Worm (Caenorhabditis elegans) whole organism, L4 larva: ENCODE data around the gene dhs-20.

Experiments
- F37D6.2 ChIP-seq: sonication (generic microtip); optimal IDR thresholded peaks from 2 replicates; lab custom pipeline; 2016; ENCODE audit warnings: mild to moderate bottlenecking, missing genetic modification characterization, missing compliant biosample characterization
- Y105C5A.15 ChIP-seq: fragments of 200-800 bp; sonication (Bioruptor generic); IDR thresholded peaks from 2 replicates; pipeline ENCODE4 v1.3.6; 2022; ENCODE audit warnings: missing genetic modification characterization, missing compliant biosample characterization
- Y75B8A.6 ChIP-seq: fragments of 200-800 bp; sonication (Bioruptor generic); IDR thresholded peaks from 2 replicates; pipeline ENCODE4 v1.3.6; 2022; ENCODE audit warnings: missing genetic modification reagents, missing genetic modification characterization, missing compliant biosample characterization
- ZK337.2 ChIP-seq: fragments of 200-800 bp; sonication (Bioruptor generic); IDR thresholded peaks from 2 replicates; pipeline ENCODE4 v1.3.6; 2022; ENCODE audit warnings: missing genetic modification reagents, missing genetic modification characterization, missing compliant biosample characterization
- aha-1 ChIP-seq: fragments of 150-350 bp; peaks from one replicate; lab custom pipeline; 2014; ENCODE audit warnings: missing biosample characterization, missing genetic modification characterization
- aly-2 ChIP-seq: sonication (generic microtip); optimal IDR thresholded peaks from 2 replicates; lab custom pipeline; 2018; ENCODE audit warnings: missing biosample characterization, missing genetic modification characterization
- ama-1 ChIP-seq: fragments of 150-350 bp; optimal IDR thresholded peaks from 2 replicates; lab custom pipeline; 2014; ENCODE audit warnings: inconsistent platforms, mixed read lengths
- arid-1 ChIP-seq: fragments of 200-800 bp; sonication (Bioruptor generic); conservative IDR thresholded peaks from 2 replicates; pipeline ENCODE4 v1.3.6; 2022; ENCODE audit warnings: missing genetic modification reagents, missing genetic modification characterization, missing compliant biosample characterization
- ceh-20 ChIP-seq: fragments of 200-800 bp; sonication (Bioruptor generic); IDR thresholded peaks from 2 replicates; pipeline ENCODE4 v1.3.6; 2022; ENCODE audit warnings: missing genetic modification reagents, missing genetic modification characterization, missing compliant biosample characterization
- ceh-44 ChIP-seq: fragments of 200-800 bp; sonication (Bioruptor generic); IDR thresholded peaks from 2 replicates; pipeline ENCODE4 v1.3.6; 2022; ENCODE audit warnings: missing genetic modification reagents, missing genetic modification characterization, missing compliant biosample characterization
- ceh-62 ChIP-seq: sonication (generic microtip); optimal IDR thresholded peaks from 2 replicates; lab custom pipeline; 2017; ENCODE audit warnings: missing biosample characterization, missing genetic modification characterization
- ces-1 ChIP-seq: fragments of 150-350 bp; sonication (generic microtip); optimal IDR thresholded peaks from 4 replicates; lab custom pipeline; 2014; ENCODE audit warnings: missing biosample characterization, missing genetic modification reagents, missing genetic modification characterization
- ctbp-1 ChIP-seq: fragments of 200-800 bp; sonication (Bioruptor generic); IDR thresholded peaks from 2 replicates; pipeline ENCODE4 v1.3.6; 2022; ENCODE audit warnings: missing genetic modification reagents, missing genetic modification characterization, missing compliant biosample characterization
- daf-19 ChIP-seq: fragments of 200-800 bp; sonication (Bioruptor generic); conservative IDR thresholded peaks from 2 replicates; pipeline ENCODE4 v1.3.6; 2022; ENCODE audit warnings: missing genetic modification characterization, missing compliant biosample characterization
- egl-43 ChIP-seq: fragments of 200-800 bp; sonication (Bioruptor generic); IDR thresholded peaks from 2 replicates; pipeline ENCODE4 v1.3.6; 2022; ENCODE audit warnings: missing genetic modification reagents, missing genetic modification characterization, missing compliant biosample characterization
- fkh-10 ChIP-seq: fragments of 150-350 bp; optimal IDR thresholded peaks from 2 replicates; lab custom pipeline; 2014; ENCODE audit warnings: missing biosample characterization, missing genetic modification reagents, missing genetic modification characterization
- hif-1 ChIP-seq, 2 experiments: sonication (generic microtip); optimal IDR thresholded peaks; 2 replicates each; lab custom pipeline; 2016 to 2017; ENCODE audit warnings: missing compliant biosample characterization in 2 of 2, missing genetic modification characterization in 2 of 2, missing genetic modification reagents in 2 of 2, missing genotype in 2 of 2, mild to moderate bottlenecking in 1 of 2
- hlh-11 ChIP-seq: fragments of 200-800 bp; sonication (Bioruptor generic); optimal IDR thresholded peaks from 2 replicates; lab custom pipeline; 2018; ENCODE audit warnings: mild to moderate bottlenecking, missing genetic modification characterization, missing compliant biosample characterization
- hlh-30 ChIP-seq: sonication (generic microtip); optimal IDR thresholded peaks from 2 replicates; lab custom pipeline; 2017; ENCODE audit warnings: antibody characterized with exemption, mild to moderate bottlenecking, missing genetic modification characterization, missing compliant biosample characterization; ENCODE audit not compliant: insufficient read depth
- hmg-1.1 ChIP-seq: fragments of 200-800 bp; sonication (Bioruptor generic); IDR thresholded peaks from 2 replicates; pipeline ENCODE4 v1.3.6; 2022; ENCODE audit warnings: missing genetic modification reagents, missing genetic modification characterization, missing compliant biosample characterization
- lin-15B ChIP-seq: fragments of 150-350 bp; sonication (generic microtip); optimal IDR thresholded peaks from 3 replicates; lab custom pipeline; 2014; ENCODE audit warnings: missing biosample characterization, missing genetic modification characterization
- lin-39 ChIP-seq: fragments of 150-350 bp; optimal IDR thresholded peaks from 2 replicates; lab custom pipeline; 2014; ENCODE audit warnings: missing biosample characterization, missing genetic modification reagents, missing genetic modification characterization
- lir-3 ChIP-seq: sonication (generic microtip); optimal IDR thresholded peaks from 2 replicates; lab custom pipeline; 2016; ENCODE audit warnings: mild to moderate bottlenecking, missing genetic modification characterization, missing compliant biosample characterization
- lsy-2 ChIP-seq, 2 experiments: fragments of 150-350 bp in 1 of 2; sonication (generic microtip) in 1 of 2; optimal IDR thresholded peaks; 2 replicates each; lab custom pipeline; 2014 to 2017; ENCODE audit warnings: missing biosample characterization in 2 of 2, missing genetic modification characterization in 2 of 2
- madf-9 ChIP-seq: fragments of 200-800 bp; sonication (Bioruptor generic); conservative IDR thresholded peaks from 2 replicates; pipeline ENCODE4 v1.3.6; 2022; ENCODE audit warnings: missing genetic modification reagents, missing genetic modification characterization, missing compliant biosample characterization
- mdl-1 ChIP-seq, 2 experiments: fragments of 150-350 bp in 1 of 2; sonication (generic microtip) in 1 of 2; optimal IDR thresholded peaks; 2 replicates each; lab custom pipeline; 2014 to 2017; ENCODE audit warnings: missing biosample characterization in 2 of 2, missing genetic modification characterization in 2 of 2
- mdt-29 ChIP-seq: fragments of 200-800 bp; sonication (Bioruptor generic); IDR thresholded peaks from 2 replicates; pipeline ENCODE4 v1.3.6; 2022; ENCODE audit warnings: missing genetic modification reagents, missing genetic modification characterization, missing compliant biosample characterization
- mep-1 ChIP-seq: fragments of 150-350 bp; sonication (generic microtip); optimal IDR thresholded peaks from 3 replicates; lab custom pipeline; 2014; ENCODE audit warnings: missing biosample characterization, missing genetic modification characterization
- mxl-3 ChIP-seq: fragments of 200-800 bp; sonication (Bioruptor generic); optimal IDR thresholded peaks from 2 replicates; lab custom pipeline; 2018; ENCODE audit warnings: mild to moderate bottlenecking, missing genetic modification characterization, missing compliant biosample characterization
- nhr-102 ChIP-seq: sonication (generic microtip); optimal IDR thresholded peaks from 2 replicates; lab custom pipeline; 2016; ENCODE audit warnings: mild to moderate bottlenecking, missing genetic modification characterization, moderate library complexity, missing compliant biosample characterization
- nhr-28 ChIP-seq: fragments of 150-350 bp; optimal IDR thresholded peaks from 2 replicates; lab custom pipeline; 2014; ENCODE audit warnings: missing biosample characterization, missing genetic modification characterization
- nhr-6 ChIP-seq: fragments of 150-350 bp; optimal IDR thresholded peaks from 2 replicates; lab custom pipeline; 2014; ENCODE audit warnings: missing biosample characterization, missing genetic modification characterization
- nhr-77 ChIP-seq: fragments of 150-350 bp; optimal IDR thresholded peaks from 2 replicates; lab custom pipeline; 2014; ENCODE audit warnings: missing biosample characterization, missing genetic modification characterization
- pha-4 ChIP-seq, 2 experiments: fragments of 150-350 bp in 1 of 2; fragments of 200-800 bp in 1 of 2; sonication (Bioruptor generic) in 1 of 2; IDR thresholded peaks in 1 of 2; optimal IDR thresholded peaks in 1 of 2; 2 replicates each; pipeline versions ENCODE4 v1.3.6 to Lab custom; 2014 to 2022; ENCODE audit warnings: missing genetic modification characterization in 2 of 2, missing genetic modification reagents in 2 of 2, missing biosample characterization in 1 of 2, missing compliant biosample characterization in 1 of 2
- php-3 ChIP-seq: fragments of 200-800 bp; sonication (Bioruptor generic); IDR thresholded peaks from 2 replicates; pipeline ENCODE4 v1.3.6; 2022; ENCODE audit warnings: missing genetic modification reagents, missing genetic modification characterization, missing compliant biosample characterization
- rbr-2 ChIP-seq: sonication (generic microtip); optimal IDR thresholded peaks from 2 replicates; lab custom pipeline; 2016; ENCODE audit warnings: missing genotype, missing genetic modification characterization, missing compliant biosample characterization
- skn-1 ChIP-seq: fragments of 150-350 bp; optimal IDR thresholded peaks from 2 replicates; lab custom pipeline; 2014; ENCODE audit warnings: missing biosample characterization, missing genetic modification characterization
- spr-1 ChIP-seq: sonication (generic microtip); optimal IDR thresholded peaks from 2 replicates; lab custom pipeline; 2016; ENCODE audit warnings: mild to moderate bottlenecking, missing genetic modification characterization, missing compliant biosample characterization
- tag-97 ChIP-seq: fragments of 200-800 bp; sonication (Bioruptor generic); IDR thresholded peaks from 2 replicates; pipeline ENCODE4 v1.3.6; 2022; ENCODE audit warnings: missing genetic modification characterization, missing compliant biosample characterization
- tra-1 ChIP-seq: fragments of 200-800 bp; sonication (Bioruptor generic); IDR thresholded peaks from 2 replicates; pipeline ENCODE4 v1.3.6; 2022; ENCODE audit warnings: missing genetic modification reagents, missing genetic modification characterization, missing compliant biosample characterization
- unc-62 ChIP-seq, 3 experiments: fragments of 150-350 bp in 1 of 3; sonication (generic microtip); optimal IDR thresholded peaks in 2 of 3; peaks in 1 of 3; 1 replicate in 1 of 3; 2 replicates in 2 of 3; lab custom pipeline; 2014 to 2017; ENCODE audit warnings: missing biosample characterization in 3 of 3, missing genetic modification characterization in 3 of 3, missing genetic modification reagents in 3 of 3, missing genotype in 1 of 3
- vab-7 ChIP-seq: fragments of 200-800 bp; sonication (Bioruptor generic); IDR thresholded peaks from 2 replicates; pipeline ENCODE4 v1.3.6; 2022; ENCODE audit warnings: missing genetic modification reagents, missing genetic modification characterization, missing compliant biosample characterization
- zfp-3 ChIP-seq: fragments of 200-800 bp; sonication (Bioruptor generic); conservative IDR thresholded peaks from 2 replicates; pipeline ENCODE4 v1.3.6; 2022; ENCODE audit warnings: missing genetic modification reagents, missing genetic modification characterization, missing compliant biosample characterization
- ztf-7 ChIP-seq: fragments of 150-350 bp; optimal IDR thresholded peaks from 2 replicates; lab custom pipeline; 2014; ENCODE audit warnings: missing biosample characterization, missing genetic modification characterization

Gene dhs-20

DNA sequence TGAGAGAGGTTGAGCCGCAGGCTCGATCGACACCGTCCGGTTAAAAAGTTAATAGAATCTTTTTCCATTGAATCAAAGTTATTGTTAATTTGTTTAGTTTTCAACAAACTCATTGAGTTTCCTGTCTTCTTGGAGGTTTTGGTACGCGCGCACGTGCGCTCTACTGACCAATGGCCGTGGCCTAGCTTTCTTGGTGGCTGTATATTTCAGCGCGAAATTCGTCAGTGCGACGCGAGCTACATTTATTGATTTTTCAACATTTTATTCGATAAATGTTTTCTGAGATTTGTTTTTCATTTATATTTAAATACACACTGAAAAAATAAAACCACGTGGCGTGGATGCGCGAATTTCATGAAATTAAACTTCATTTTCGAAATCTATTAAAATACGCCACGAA lies 39.8 kb upstream of the dhs-20 start, which contains the start of gene bir-1 (continued):
- TF ChIP-seq hmg-1.1 (peak; percentile 53; the same call in 1 of the 2 replicates), ZK337.2 (peak; percentile 44; the same call in 1 of the 2 replicates), lsy-2 (tag; optimal IDR thresholded peaks at IDR 0.05; lab: Kevin White, UChicago) (peak in 1 of 2 experiments; percentile 73), lir-3 (no peak), lin-15B (tag; lab: Kevin White, UChicago) (no peak), mdt-29 (GFP tag; lab: Robert Waterston, UW) (no peak), ceh-20 (no peak)
- TF ChIP-seq, all 104 proteins: peak for 23

DNA sequence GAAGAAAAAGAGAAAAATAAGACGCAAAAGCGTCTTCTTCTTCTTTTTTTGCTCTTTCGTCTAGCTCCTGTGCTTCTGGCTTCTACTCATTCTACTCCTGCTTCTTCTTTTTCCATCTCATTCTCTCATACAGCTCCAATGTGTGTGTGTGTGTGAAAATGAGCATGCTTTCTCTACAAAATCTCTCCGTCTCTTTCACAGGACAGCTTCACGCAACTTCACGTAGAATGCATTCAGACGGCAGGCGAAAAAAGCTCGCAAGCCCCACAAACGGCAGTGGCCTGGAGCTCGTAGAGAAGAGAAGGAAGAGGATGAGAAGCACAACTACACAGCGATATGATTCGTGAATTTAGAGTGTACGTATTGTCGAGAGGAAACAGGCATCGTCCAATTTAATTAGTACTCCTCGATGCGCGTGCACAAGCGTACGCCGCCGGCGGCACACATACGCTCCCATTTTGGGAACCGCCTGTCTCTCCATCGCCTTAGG lies 37.0 kb upstream of the dhs-20 start:
- TF ChIP-seq F37D6.2 (peak; percentile 53), zfp-3 (GFP tag; lab: Robert Waterston, UW) (no peak), tra-1 (GFP tag; lab: Robert Waterston, UW) (peak; percentile 52; the same call in 1 of the 2 replicates), unc-62 (GFP tag; optimal IDR thresholded peaks at IDR 0.05 in 1 of 2; lab: Kevin White, UChicago) (peak in 1 of 2 experiments; percentile 98), unc-62 (tag; optimal IDR thresholded peaks at IDR 0.05; lab: Kevin White, UChicago) (no peak), pha-4 (GFP tag; IDR thresholded peaks at IDR 0.05; lab: Robert Waterston, UW) (0 out of 2 replicates have a peak, but pooled peaks have one; percentile 7), pha-4 (tag; optimal IDR thresholded peaks at IDR 0.05; lab: Kevin White, UChicago) (no peak), vab-7 (GFP tag; lab: Robert Waterston, UW) (0 out of 2 replicates have a peak, but pooled peaks have one; percentile 24), hlh-11 (peak; percentile 30), aly-2 (tag; lab: Kevin White, UChicago) (no peak), php-3 (GFP tag; lab: Robert Waterston, UW) (no peak), mep-1 (peak; percentile 70), ctbp-1 (GFP tag; lab: Robert Waterston, UW) (peak; percentile 85), ceh-62 (no peak), ama-1 (lab: Kevin White, UChicago) (no peak), daf-19 (no peak), Y105C5A.15 (GFP tag; lab: Robert Waterston, UW) (no peak), ces-1 (peak; percentile 44), tag-97 (GFP tag; lab: Robert Waterston, UW) (no peak), ceh-44 (GFP tag; lab: Robert Waterston, UW) (no peak), skn-1 (tag; lab: Kevin White, UChicago) (no peak), arid-1 (no peak; the same call in 1 of the 2 replicates), aha-1 (tag; lab: Kevin White, UChicago) (peak; percentile 98), hif-1 (tag; optimal IDR thresholded peaks at IDR 0.05; lab: Kevin White, UChicago) (peak in 1 of 2 experiments; percentile 40), hlh-30 (tag; lab: Kevin White, UChicago) (peak; percentile 61), nhr-6 (tag; lab: Kevin White, UChicago) (no peak), mxl-3 (GFP tag; lab: Kevin White, UChicago) (peak; percentile 15), hmg-1.1 (peak; percentile 61; the same call in 1 of the 2 replicates), nhr-77 (tag; lab: Kevin White, UChicago) (no peak), mdl-1 (tag; optimal IDR thresholded peaks at IDR 0.05; lab: Kevin White, UChicago) (peak in 1 of 2 experiments; percentile 74), nhr-28 (tag; lab: Kevin White, UChicago) (no peak), lin-39 (no peak), egl-43 (GFP tag; lab: Robert Waterston, UW) (peak; percentile 61; the same call in 1 of the 2 replicates), Y75B8A.6 (GFP tag; lab: Robert Waterston, UW) (no peak), nhr-102 (tag; lab: Kevin White, UChicago) (no peak), spr-1 (tag; lab: Kevin White, UChicago) (no peak), ztf-7 (tag; lab: Kevin White, UChicago) (no peak), lsy-2 (tag; optimal IDR thresholded peaks at IDR 0.05; lab: Kevin White, UChicago) (peak; percentile 45 to 60), lin-15B (tag; lab: Kevin White, UChicago) (no peak), madf-9 (GFP tag; lab: Robert Waterston, UW) (no peak), rbr-2 (tag; lab: Kevin White, UChicago) (peak; percentile 76), fkh-10 (GFP tag; lab: Kevin White, UChicago) (peak; percentile 41)
